Worm (Caenorhabditis elegans): Measurements from ENCODE around the gene adr-2.

adr-2 gene

DNA sequence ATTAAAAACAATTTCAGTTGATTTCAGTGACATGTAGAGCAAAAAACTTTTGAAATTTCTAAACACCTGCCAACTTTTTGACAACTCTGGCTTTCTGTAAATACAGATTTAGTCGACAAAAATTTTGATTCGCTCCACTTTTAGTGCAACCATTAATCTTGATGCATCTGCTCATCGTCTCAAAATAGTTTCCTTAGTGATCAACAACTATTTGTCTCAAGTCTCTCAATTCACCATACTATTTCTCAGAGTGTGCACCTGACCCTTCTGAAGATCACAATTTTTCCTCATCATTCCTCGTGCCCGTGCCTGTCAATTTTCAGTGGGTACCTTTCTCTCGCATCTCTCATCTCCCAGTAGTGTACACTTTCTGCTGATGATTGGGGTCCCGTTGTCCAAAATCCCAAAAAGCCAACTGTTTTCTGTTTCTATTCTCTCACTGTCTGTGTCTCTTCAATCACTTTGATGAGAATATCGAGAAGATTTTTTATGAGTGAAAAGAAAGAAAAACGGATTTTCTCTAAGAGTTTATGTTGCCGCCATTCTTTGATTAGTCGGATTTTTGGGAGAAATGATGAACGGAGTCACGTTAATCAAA lies 15.7 kb downstream of the adr-2 start (continued):
- TF ChIP-seq lin-39 (tag; optimal IDR thresholded peaks at IDR 0.05), result peak; percentile 63
- TF ChIP-seq nhr-85 (tag), result no peak
- TF ChIP-seq ceh-90 (tag; optimal IDR thresholded peaks at IDR 0.05), result no peak
- no peak for TF ChIP-seq isw-1 (GFP tag; IDR thresholded peaks at IDR 0.05)
- peak; percentile 88 for TF ChIP-seq rnt-1 (tag; optimal IDR thresholded peaks at IDR 0.05)
- no peak for TF ChIP-seq nhr-28 (tag; optimal IDR thresholded peaks at IDR 0.05)
- TF ChIP-seq lsy-2 (tag; optimal IDR thresholded peaks at IDR 0.05), result peak; percentile 76 to 80
- TF ChIP-seq mdl-1 (tag; optimal IDR thresholded peaks at IDR 0.05), result peak in 1 of 2 experiments; percentile 14
- no peak for TF ChIP-seq hlh-17 (GFP tag; optimal IDR thresholded peaks at IDR 0.05; ENCODE audit: borderline replicate concordance)
- TF ChIP-seq mab-9 (GFP tag; IDR thresholded peaks at IDR 0.05), result no peak
- TF ChIP-seq ceh-88 (GFP tag; IDR thresholded peaks at IDR 0.05), result no peak
- TF ChIP-seq dsc-1 (tag; optimal IDR thresholded peaks at IDR 0.05), result peak; percentile 43
- no peak for TF ChIP-seq unc-86 (tag; optimal IDR thresholded peaks at IDR 0.05)
- peak; percentile 25 for TF ChIP-seq vab-15 (tag; optimal IDR thresholded peaks at IDR 0.05)
- no peak for TF ChIP-seq unc-62 (GFP tag; optimal IDR thresholded peaks at IDR 0.05)
- no peak for TF ChIP-seq ceh-8 (GFP tag; optimal IDR thresholded peaks at IDR 0.05)
- peak; percentile 28 for TF ChIP-seq C16A3.4 (tag; optimal IDR thresholded peaks at IDR 0.05)
- TF ChIP-seq sox-4 (tag; optimal IDR thresholded peaks at IDR 0.05), result no peak
- TF ChIP-seq ceh-63 (GFP tag; optimal IDR thresholded peaks at IDR 0.05), result no peak
- no peak for TF ChIP-seq zag-1 (tag; optimal IDR thresholded peaks at IDR 0.05)
- TF ChIP-seq C04F5.9 (tag; optimal IDR thresholded peaks at IDR 0.05), result no peak
- TF ChIP-seq nhr-77 (tag; optimal IDR thresholded peaks at IDR 0.05), result no peak
- no peak for TF ChIP-seq lin-15B (tag; optimal IDR thresholded peaks at IDR 0.05)
- TF ChIP-seq C34B4.2 (tag; optimal IDR thresholded peaks at IDR 0.05), result no peak
- TF ChIP-seq lin-13 (GFP tag; optimal IDR thresholded peaks at IDR 0.05), result peak; percentile 40
- no peak for TF ChIP-seq Y116A8C.19 (tag; optimal IDR thresholded peaks at IDR 0.05; ENCODE audit: borderline replicate concordance)
- peak; percentile 5 to 30 (median 19) for TF ChIP-seq dpl-1 (GFP tag; optimal IDR thresholded peaks at IDR 0.05)
- TF ChIP-seq pqm-1 (tag; optimal IDR thresholded peaks at IDR 0.05), result no peak
- TF ChIP-seq irx-1 (tag; optimal IDR thresholded peaks at IDR 0.05), result no peak
- peak in 1 of 2 experiments; percentile 6 for TF ChIP-seq lin-35 (GFP tag; optimal IDR thresholded peaks at IDR 0.05)
- no peak for TF ChIP-seq ets-5 (GFP tag; IDR thresholded peaks at IDR 0.05)
- no peak for TF ChIP-seq nhr-237 (tag; optimal IDR thresholded peaks at IDR 0.05)
- TF ChIP-seq fkh-10 (GFP tag; optimal IDR thresholded peaks at IDR 0.05), result no peak
- no peak for TF ChIP-seq ama-1 (optimal IDR thresholded peaks at IDR 0.05)
- peak; percentile 32 for TF ChIP-seq unc-130 (tag; optimal IDR thresholded peaks at IDR 0.05)
- TF ChIP-seq nhr-12 (tag; optimal IDR thresholded peaks at IDR 0.05), result no peak
- no peak for TF ChIP-seq elt-2 (tag; optimal IDR thresholded peaks at IDR 0.05)
- TF ChIP-seq ztf-11 (tag; optimal IDR thresholded peaks at IDR 0.05), result no peak
- peak; percentile 63 for TF ChIP-seq mep-1 (tag; optimal IDR thresholded peaks at IDR 0.05)
- TF ChIP-seq xbp-1 (tag; optimal IDR thresholded peaks at IDR 0.05), result peak; percentile 34
- peak; percentile 65 for TF ChIP-seq nhr-11 (tag; optimal IDR thresholded peaks at IDR 0.05)
- TF ChIP-seq ztf-4 (tag; optimal IDR thresholded peaks at IDR 0.05), result peak; percentile 71
- TF ChIP-seq nhr-84 (tag; optimal IDR thresholded peaks at IDR 0.05), result no peak
- peak; percentile 90 for TF ChIP-seq lin-14 (GFP tag; optimal IDR thresholded peaks at IDR 0.05)
- TF ChIP-seq sup-37 (GFP tag; optimal IDR thresholded peaks at IDR 0.05), result peak; percentile 46
- TF ChIP-seq fkh-4 (tag; optimal IDR thresholded peaks at IDR 0.05; ENCODE audit: borderline replicate concordance), result no peak
- peak; percentile 67 for TF ChIP-seq unc-98 (GFP tag; IDR thresholded peaks at IDR 0.05)
- TF ChIP-seq nhr-19 (GFP tag; conservative IDR thresholded peaks at IDR 0.05), result peak; percentile 79
- no peak for TF ChIP-seq aha-1 (tag; optimal IDR thresholded peaks at IDR 0.05)
- TF ChIP-seq nhr-71 (tag; optimal IDR thresholded peaks at IDR 0.05), result peak; percentile 94
- no peak for TF ChIP-seq pax-3 (tag; optimal IDR thresholded peaks at IDR 0.05)
- peak; percentile 22 to 52 for TF ChIP-seq efl-1 (optimal IDR thresholded peaks at IDR 0.05)
- TF ChIP-seq efl-1 (GFP tag; optimal IDR thresholded peaks at IDR 0.05 in 1 of 2), result peak; percentile 23 to 81
